Worm (Caenorhabditis elegans) whole organism, late embryonic: ENCODE results near the gene acbp-5.

Experiments used
- ceh-48 ChIP-seq: sonication (generic microtip); optimal IDR thresholded peaks from 2 replicates; lab custom pipeline; 2016; ENCODE audit warnings: missing genetic modification characterization, inconsistent platforms, missing compliant biosample characterization
- ets-4 ChIP-seq: sonication (generic microtip); optimal IDR thresholded peaks from 2 replicates; lab custom pipeline; 2016; ENCODE audit warnings: missing genetic modification characterization, missing compliant biosample characterization
- eyg-1 ChIP-seq: sonication (generic microtip); optimal IDR thresholded peaks from 2 replicates; lab custom pipeline; 2016; ENCODE audit warnings: missing genotype, missing genetic modification characterization, missing compliant biosample characterization
- sdc-2 ChIP-seq: sonication (generic microtip); optimal IDR thresholded peaks from 2 replicates; lab custom pipeline; 2016; ENCODE audit warnings: missing genotype, missing genetic modification characterization, missing compliant biosample characterization
- sox-4 ChIP-seq: sonication (generic microtip); optimal IDR thresholded peaks from 2 replicates; lab custom pipeline; 2017; ENCODE audit warnings: mild to moderate bottlenecking, missing genetic modification characterization, inconsistent platforms, missing compliant biosample characterization
- unc-86 ChIP-seq: sonication (generic microtip); optimal IDR thresholded peaks from 2 replicates; lab custom pipeline; 2016; ENCODE audit warnings: missing genetic modification characterization, missing compliant biosample characterization

DNA sequence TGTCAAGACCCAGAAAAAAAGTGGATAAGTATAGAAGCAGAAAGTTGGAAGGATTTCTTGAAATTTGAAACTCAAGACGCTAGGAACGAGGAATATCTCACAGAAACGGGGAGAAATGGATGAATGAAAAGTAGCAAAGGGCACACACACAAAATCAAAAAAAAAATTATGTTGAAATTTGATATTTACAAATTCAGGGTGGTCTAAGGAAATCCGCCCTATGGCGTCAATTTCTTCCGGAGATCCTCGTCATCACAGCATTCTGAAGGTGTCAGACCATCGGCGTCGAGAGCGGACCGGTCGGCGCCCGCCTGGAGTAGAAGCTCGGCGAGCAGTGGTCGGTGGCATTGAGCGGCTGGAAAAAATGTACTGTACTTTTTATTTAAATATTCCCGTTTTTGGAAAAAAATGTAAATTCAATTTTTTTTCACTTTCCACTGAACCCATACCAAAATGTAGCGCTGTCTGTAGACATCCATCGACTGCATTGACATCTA is 1.4 kb downstream of the acbp-5 start:
- TF ChIP-seq unc-86 (tag; lab: Kevin White, UChicago) (no peak), sox-4 (tag; lab: Kevin White, UChicago) (no peak), ceh-48 (no peak), eyg-1 (tag; lab: Kevin White, UChicago) (no peak), sdc-2 (no peak), ets-4 (no peak)
